Fruit fly (Drosophila melanogaster) whole organism, prepupa: Measurements from ENCODE around the gene Ret.
A peak's percentile ranks its signal among the peaks of the same experiment; 100 is the strongest.

ENCODE experiments used
- Blimp-1 ChIP-seq: fragments of 200-800 bp; sonication (Bioruptor generic); optimal IDR thresholded peaks from 3 replicates; lab custom pipeline; 2017; ENCODE audit warnings: missing biosample characterization, missing genetic modification characterization, mild to moderate bottlenecking, moderate library complexity, missing genetic modification reagents
- CG10631 ChIP-seq: fragments of 200-800 bp; sonication (Bioruptor generic); optimal IDR thresholded peaks from 2 replicates; lab custom pipeline; 2016; ENCODE audit warnings: missing biosample characterization, missing genetic modification characterization
- CG10669 ChIP-seq: fragments of 200-800 bp; sonication (Bioruptor generic); optimal IDR thresholded peaks from 3 replicates; lab custom pipeline; 2018; ENCODE audit warnings: missing biosample characterization, mild to moderate bottlenecking, missing genetic modification characterization, moderate library complexity
- CG11294 ChIP-seq: fragments of 200-800 bp; sonication (Bioruptor generic); IDR thresholded peaks from 2 replicates; pipeline ENCODE4 v1.3.6; 2022; ENCODE audit warnings: missing biosample characterization, missing genetic modification characterization
- CG11762 ChIP-seq: fragments of 200-800 bp; sonication (Bioruptor generic); optimal IDR thresholded peaks from 3 replicates; lab custom pipeline; 2016; ENCODE audit warnings: missing biosample characterization, missing genetic modification characterization; ENCODE audit not compliant: insufficient read depth
- CG11902 ChIP-seq: fragments of 200-800 bp; sonication (Bioruptor generic); optimal IDR thresholded peaks from 3 replicates; lab custom pipeline; 2016; ENCODE audit warnings: missing biosample characterization, missing genetic modification characterization
- CG1621 ChIP-seq: fragments of 200-800 bp; sonication (Bioruptor generic); optimal IDR thresholded peaks from 3 replicates; lab custom pipeline; 2018; ENCODE audit warnings: missing biosample characterization, mild to moderate bottlenecking, missing genetic modification characterization
- CG32006 ChIP-seq: fragments of 200-800 bp; sonication (Bioruptor generic); optimal IDR thresholded peaks from 3 replicates; lab custom pipeline; 2017; ENCODE audit warnings: missing biosample characterization, mild to moderate bottlenecking, missing genetic modification characterization
- CG34406 ChIP-seq: fragments of 200-800 bp; sonication (Bioruptor generic); optimal IDR thresholded peaks from 3 replicates; lab custom pipeline; 2016; ENCODE audit warnings: missing biosample characterization, missing genetic modification characterization
- CG3919 ChIP-seq: fragments of 200-800 bp; sonication (Bioruptor generic); optimal IDR thresholded peaks from 3 replicates; lab custom pipeline; 2016; ENCODE audit warnings: missing biosample characterization, missing genetic modification characterization
- CG4318 ChIP-seq: fragments of 200-800 bp; sonication (Bioruptor generic); optimal IDR thresholded peaks from 3 replicates; lab custom pipeline; 2017; ENCODE audit warnings: missing biosample characterization, mild to moderate bottlenecking, missing genetic modification characterization
- CG6163 ChIP-seq: fragments of 200-800 bp; sonication (Bioruptor generic); IDR thresholded peaks from 3 replicates; pipeline ENCODE4 v1.3.6; 2022; ENCODE audit warnings: missing biosample characterization, missing genetic modification characterization
- CG6276 ChIP-seq: fragments of 200-800 bp; sonication (Bioruptor generic); optimal IDR thresholded peaks from 2 replicates; lab custom pipeline; 2017; ENCODE audit warnings: missing biosample characterization, mild to moderate bottlenecking, missing genetic modification characterization
- CG6792 ChIP-seq: fragments of 200-800 bp; sonication (Bioruptor generic); optimal IDR thresholded peaks from 3 replicates; lab custom pipeline; 2016; ENCODE audit warnings: missing biosample characterization, missing genetic modification characterization
- CG6808 ChIP-seq: fragments of 200-800 bp; sonication (Bioruptor generic); optimal IDR thresholded peaks from 3 replicates; lab custom pipeline; 2017; ENCODE audit warnings: missing biosample characterization, missing genetic modification characterization, mild to moderate bottlenecking, moderate library complexity, missing genetic modification reagents
- CG6854 ChIP-seq: fragments of 200-800 bp; sonication (Bioruptor generic); optimal IDR thresholded peaks from 2 replicates; lab custom pipeline; 2017; ENCODE audit warnings: missing biosample characterization, mild to moderate bottlenecking, missing genetic modification characterization
- CG8119 ChIP-seq: fragments of 200-800 bp; sonication (Bioruptor generic); IDR thresholded peaks from 3 replicates; pipeline ENCODE4 v1.3.6; 2022; ENCODE audit warnings: missing biosample characterization, missing genetic modification characterization
- CG8632 ChIP-seq: fragments of 200-800 bp; sonication (Bioruptor generic); optimal IDR thresholded peaks from 3 replicates; lab custom pipeline; 2016; ENCODE audit warnings: missing biosample characterization, missing genetic modification characterization
- CG9139 ChIP-seq: fragments of 200-800 bp; sonication (Bioruptor generic); optimal IDR thresholded peaks from 3 replicates; lab custom pipeline; 2017; ENCODE audit warnings: missing biosample characterization, mild to moderate bottlenecking, missing genetic modification characterization
- Eip78C ChIP-seq: fragments of 200-800 bp; sonication (Bioruptor generic); peaks from one replicate; lab custom pipeline; 2016; ENCODE audit warnings: missing biosample characterization, missing genetic modification characterization
- Eip93F ChIP-seq: fragments of 200-800 bp; sonication (Bioruptor generic); optimal IDR thresholded peaks from 2 replicates; lab custom pipeline; 2016; ENCODE audit warnings: missing biosample characterization, mild to moderate bottlenecking, missing genetic modification characterization
- Ets21C ChIP-seq: fragments of 200-800 bp; sonication (Bioruptor generic); optimal IDR thresholded peaks from 3 replicates; lab custom pipeline; 2016; ENCODE audit warnings: missing biosample characterization, missing genetic modification characterization
- Ets96B ChIP-seq: fragments of 200-800 bp; optimal IDR thresholded peaks from 2 replicates; lab custom pipeline; 2019; ENCODE audit warnings: missing biosample characterization, mild to moderate bottlenecking, missing genetic modification characterization, moderate library complexity
- Hr39 ChIP-seq: fragments of 200-800 bp; sonication (Bioruptor generic); optimal IDR thresholded peaks from 2 replicates; lab custom pipeline; 2016; ENCODE audit warnings: missing biosample characterization, missing genetic modification characterization
- Lpt ChIP-seq: fragments of 200-800 bp; sonication (Bioruptor generic); optimal IDR thresholded peaks from 3 replicates; lab custom pipeline; 2016; ENCODE audit warnings: missing biosample characterization, missing genetic modification characterization
- Met ChIP-seq: fragments of 200-800 bp; sonication (Bioruptor generic); optimal IDR thresholded peaks from 3 replicates; lab custom pipeline; 2016; ENCODE audit warnings: missing biosample characterization, missing genetic modification characterization
- OdsH ChIP-seq: fragments of 200-800 bp; sonication (Bioruptor generic); optimal IDR thresholded peaks from 3 replicates; lab custom pipeline; 2016; ENCODE audit warnings: missing biosample characterization, missing genetic modification characterization
- Smox ChIP-seq: fragments of 200-800 bp; sonication (Bioruptor generic); optimal IDR thresholded peaks from 3 replicates; lab custom pipeline; 2016; ENCODE audit warnings: missing biosample characterization, missing genetic modification characterization
- Sox102F ChIP-seq: fragments of 200-800 bp; sonication (Bioruptor generic); optimal IDR thresholded peaks from 2 replicates; lab custom pipeline; 2016; ENCODE audit warnings: missing biosample characterization, mild to moderate bottlenecking, missing genetic modification characterization
- Sox14 ChIP-seq: fragments of 200-800 bp; sonication (Bioruptor generic); optimal IDR thresholded peaks from 3 replicates; lab custom pipeline; 2016; ENCODE audit warnings: missing biosample characterization, missing genetic modification characterization
- Sox15 ChIP-seq: fragments of 200-800 bp; sonication (Bioruptor generic); optimal IDR thresholded peaks from 3 replicates; lab custom pipeline; 2016; ENCODE audit warnings: missing biosample characterization, missing genetic modification characterization
- achi ChIP-seq: fragments of 200-800 bp; sonication (Bioruptor generic); optimal IDR thresholded peaks from 3 replicates; lab custom pipeline; 2016; ENCODE audit warnings: missing biosample characterization, missing genetic modification characterization
- cyc ChIP-seq: fragments of 200-800 bp; sonication (Bioruptor generic); optimal IDR thresholded peaks from 3 replicates; lab custom pipeline; 2016; ENCODE audit warnings: missing biosample characterization, missing genetic modification characterization
- dac ChIP-seq: fragments of 200-800 bp; sonication (Bioruptor generic); optimal IDR thresholded peaks from 2 replicates; lab custom pipeline; 2017; ENCODE audit warnings: missing biosample characterization, mild to moderate bottlenecking, missing genetic modification characterization
- esn ChIP-seq: fragments of 200-800 bp; sonication (Bioruptor generic); optimal IDR thresholded peaks from 2 replicates; lab custom pipeline; 2016; ENCODE audit warnings: missing biosample characterization, mild to moderate bottlenecking, missing genetic modification characterization, moderate library complexity
- fd59A ChIP-seq: fragments of 200-800 bp; sonication (Bioruptor generic); optimal IDR thresholded peaks from 2 replicates; lab custom pipeline; 2017; ENCODE audit warnings: missing biosample characterization, mild to moderate bottlenecking, missing genetic modification characterization, missing genetic modification reagents
- fd85E ChIP-seq: fragments of 200-800 bp; sonication (Bioruptor generic); optimal IDR thresholded peaks from 3 replicates; lab custom pipeline; 2016; ENCODE audit warnings: missing biosample characterization, missing genetic modification characterization
- fkh ChIP-seq: fragments of 200-800 bp; sonication (Bioruptor generic); optimal IDR thresholded peaks from 3 replicates; lab custom pipeline; 2017; ENCODE audit warnings: missing biosample characterization, mild to moderate bottlenecking, missing genetic modification characterization, moderate library complexity
- lz ChIP-seq: fragments of 200-800 bp; sonication (Bioruptor generic); optimal IDR thresholded peaks from 3 replicates; lab custom pipeline; 2016; ENCODE audit warnings: missing biosample characterization, missing genetic modification characterization
- pdm3 ChIP-seq: fragments of 200-800 bp; sonication (Bioruptor generic); optimal IDR thresholded peaks from 3 replicates; lab custom pipeline; 2016; ENCODE audit warnings: missing biosample characterization, missing genetic modification characterization
- spab ChIP-seq: fragments of 200-800 bp; sonication (Bioruptor generic); optimal IDR thresholded peaks from 2 replicates; lab custom pipeline; 2017; ENCODE audit warnings: missing biosample characterization, mild to moderate bottlenecking, missing genetic modification characterization, missing genetic modification reagents
- topi ChIP-seq: fragments of 200-800 bp; sonication (Bioruptor generic); optimal IDR thresholded peaks from 3 replicates; lab custom pipeline; 2016; ENCODE audit warnings: missing biosample characterization, missing genetic modification characterization
- vri ChIP-seq: fragments of 200-800 bp; sonication (Bioruptor generic); optimal IDR thresholded peaks from 3 replicates; lab custom pipeline; 2016; ENCODE audit warnings: missing biosample characterization, mild to moderate bottlenecking, missing genetic modification characterization

Ret gene

DNA sequence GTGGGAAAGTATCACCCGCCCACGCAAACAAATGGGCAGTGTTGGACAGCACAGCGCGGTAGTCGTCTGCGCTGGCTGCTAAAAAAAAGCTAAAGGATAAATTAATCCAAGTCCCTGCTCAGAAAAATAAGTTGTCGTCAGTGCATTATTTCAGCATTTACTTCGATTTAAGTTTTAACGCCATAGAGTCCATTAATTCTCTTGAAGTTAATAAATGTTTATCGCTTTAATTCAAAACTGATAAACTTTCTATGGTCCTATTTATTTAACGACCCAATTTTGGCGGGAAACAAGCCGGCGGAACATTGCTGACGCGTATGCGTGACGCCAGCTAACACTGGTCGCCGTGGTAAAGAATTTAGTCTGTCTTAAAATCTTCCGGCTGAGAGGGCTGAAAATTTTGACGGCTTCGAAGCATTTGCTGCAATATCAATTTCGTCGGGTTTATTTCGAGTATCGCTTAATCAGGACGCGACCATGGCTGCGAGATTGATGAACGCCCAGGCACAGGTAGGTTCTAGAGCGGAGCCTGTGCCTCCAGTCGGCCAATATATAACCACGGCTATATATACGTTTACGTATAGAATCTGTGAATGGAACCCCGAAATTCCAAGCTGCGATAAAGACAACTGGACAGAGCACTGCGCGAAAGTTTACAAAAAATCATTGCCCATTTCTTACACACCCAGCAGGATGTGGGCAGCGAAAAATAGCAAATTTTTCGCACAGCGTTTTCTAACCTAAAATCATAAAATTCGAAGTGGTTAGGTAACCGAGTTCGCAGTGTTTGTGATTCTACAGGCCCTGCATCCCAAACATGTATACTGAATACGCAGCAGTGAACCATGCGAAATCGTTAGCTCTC, 30.0 kb downstream of the Ret start, which contains the start of the genes mAcon1, CG43345 and CG43346 (continued):
- TF ChIP-seq CG6808 (GFP tag; lab: Kevin White, UChicago) (no peak), CG9139 (peak; percentile 65), CG6854 (peak; percentile 60), CG11762 (GFP tag; lab: Kevin White, UChicago) (peak; percentile 69), CG34406 (GFP tag; lab: Kevin White, UChicago) (peak; percentile 72), CG8119 (GFP tag; lab: Robert Waterston, UW) (peak; percentile 65; the same call in 2 of the 3 replicates), CG11294 (GFP tag; lab: Robert Waterston, UW) (peak; percentile 16; the same call in 1 of the 2 replicates), fkh (peak; percentile 89), Sox15 (peak; percentile 80), cyc (peak; percentile 87), Ets21C (GFP tag; lab: Kevin White, UChicago) (no peak), CG32006 (GFP tag; lab: Kevin White, UChicago) (no peak), fd59A (GFP tag; lab: Kevin White, UChicago) (peak; percentile 70), fd85E (GFP tag; lab: Kevin White, UChicago) (peak; percentile 47), pdm3 (GFP tag; lab: Kevin White, UChicago) (no peak), CG11902 (GFP tag; lab: Kevin White, UChicago) (peak; percentile 77), Smox (GFP tag; lab: Kevin White, UChicago) (no peak), Eip93F (GFP tag; lab: Kevin White, UChicago) (no peak), CG6163 (GFP tag; lab: Robert Waterston, UW) (peak; percentile 45; the same call in 1 of the 3 replicates), Hr39 (peak; percentile 83)
- TF ChIP-seq, all 60 proteins: peak for 37

DNA sequence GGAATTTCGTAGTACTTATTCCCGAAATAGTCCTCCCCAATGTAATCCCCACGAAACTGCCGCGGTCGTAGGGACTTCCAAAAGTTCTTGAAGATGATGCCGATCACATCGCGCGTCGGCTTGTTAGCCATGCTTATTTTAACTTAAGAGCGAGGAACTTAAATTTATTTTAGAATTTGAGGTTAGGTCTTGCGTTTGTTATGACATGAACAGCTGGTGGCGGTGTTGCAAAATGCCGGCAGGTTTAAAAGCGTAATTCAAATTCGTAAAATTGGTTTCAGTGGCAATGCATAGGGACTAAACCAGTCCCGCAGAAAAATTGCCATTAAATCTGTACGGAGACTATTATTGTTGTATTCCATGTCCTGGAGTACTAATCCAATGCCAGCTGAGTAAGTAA, 32.1 kb downstream of the Ret start:
- no peak for TF ChIP-seq CG10631
- peak; percentile 10 for TF ChIP-seq cyc
- peak; percentile 4 for TF ChIP-seq CG1621 (tag; lab: Kevin White, UChicago)
- peak; percentile 12 for TF ChIP-seq Sox14 (GFP tag; lab: Kevin White, UChicago)
- TF ChIP-seq achi (GFP tag; lab: Kevin White, UChicago) = peak; percentile 57
- TF ChIP-seq CG6792 (GFP tag; lab: Kevin White, UChicago) = no peak
- peak; percentile 67 for TF ChIP-seq vri (GFP tag; lab: Kevin White, UChicago)
- TF ChIP-seq fd85E (GFP tag; lab: Kevin White, UChicago) = no peak
- peak; percentile 30 for TF ChIP-seq esn (GFP tag; lab: Kevin White, UChicago)

DNA sequence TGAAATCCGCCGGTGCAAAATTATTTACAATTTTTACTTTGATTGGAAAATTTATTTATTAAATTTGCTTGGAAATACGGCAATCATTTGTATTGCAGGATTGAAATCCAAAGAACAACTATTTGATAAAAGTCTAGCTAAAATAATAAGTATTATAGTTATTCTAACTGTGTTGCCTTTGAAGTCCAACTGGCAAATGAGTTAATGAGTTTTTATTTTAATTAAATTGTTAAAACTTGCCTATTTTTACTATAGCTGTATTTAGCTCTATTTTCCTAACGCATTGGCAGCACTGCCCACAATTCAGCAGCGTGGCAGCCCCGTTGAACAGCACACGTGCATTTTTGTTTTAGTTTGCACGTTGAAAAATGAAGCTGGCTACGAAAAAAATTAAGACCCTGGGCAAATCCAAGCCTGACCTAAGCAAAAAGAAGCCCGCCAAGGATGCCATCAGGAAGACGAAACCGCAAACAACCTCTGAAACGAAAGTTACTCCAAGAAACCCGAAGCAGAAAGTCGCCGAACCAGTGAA, 35.2 kb downstream of the Ret start, which contains the start of gene Noc2:
Noc2 (plus strand) TSS at position 331 of the 532 bp plus-strand sequence.
- TF ChIP-seq Hr39 = peak; percentile 65
- TF ChIP-seq Lpt = no peak
- peak; percentile 46 for TF ChIP-seq lz (GFP tag; lab: Kevin White, UChicago)
- TF ChIP-seq OdsH (GFP tag; lab: Kevin White, UChicago) = peak; percentile 55
- TF ChIP-seq fd59A (GFP tag; lab: Kevin White, UChicago) = no peak
- TF ChIP-seq CG8632 (GFP tag; lab: Kevin White, UChicago) = peak; percentile 25
- TF ChIP-seq CG1621 (tag; lab: Kevin White, UChicago) = no peak
- TF ChIP-seq CG34406 (GFP tag; lab: Kevin White, UChicago) = peak; percentile 41
- no peak for TF ChIP-seq CG8119 (GFP tag; lab: Robert Waterston, UW)
- TF ChIP-seq dac (GFP tag; lab: Kevin White, UChicago) = no peak
- peak; percentile 46 for TF ChIP-seq CG3919
- no peak for TF ChIP-seq vri (GFP tag; lab: Kevin White, UChicago)
- peak; percentile 21 for TF ChIP-seq Ets96B (tag; lab: Kevin White, UChicago)
- no peak for TF ChIP-seq CG11294 (GFP tag; lab: Robert Waterston, UW)
- TF ChIP-seq fkh = no peak
- peak; percentile 46 for TF ChIP-seq achi (GFP tag; lab: Kevin White, UChicago)
- TF ChIP-seq esn (GFP tag; lab: Kevin White, UChicago) = peak; percentile 63
- peak; percentile 37 for TF ChIP-seq topi
- no peak for TF ChIP-seq Sox102F (GFP tag; lab: Kevin White, UChicago)
- peak; percentile 46 for TF ChIP-seq CG10669 (GFP tag; lab: Kevin White, UChicago)
- peak; percentile 52 for TF ChIP-seq Met (GFP tag; lab: Kevin White, UChicago)
- TF ChIP-seq Smox (GFP tag; lab: Kevin White, UChicago) = no peak
- TF ChIP-seq spab (GFP tag; lab: Kevin White, UChicago) = no peak
- peak; percentile 76 for TF ChIP-seq Eip78C (GFP tag; lab: Kevin White, UChicago)
- peak; percentile 46 for TF ChIP-seq cyc
- no peak for TF ChIP-seq CG4318 (GFP tag; lab: Kevin White, UChicago)
- peak; percentile 36 for TF ChIP-seq Sox14 (GFP tag; lab: Kevin White, UChicago)
- TF ChIP-seq Blimp-1 = peak; percentile 10
- TF ChIP-seq CG6276 (GFP tag; lab: Kevin White, UChicago) = no peak
- TF ChIP-seq CG6808 (GFP tag; lab: Kevin White, UChicago) = peak; percentile 48
